Worm (Caenorhabditis elegans): ENCODE data around the gene ZK285.2.

Gene ZK285.2

ce11 chrV:16080039-16080438, 33.4 kb downstream of the ZK285.2 start:
- TF ChIP-seq flt-1 (GFP tag; IDR thresholded peaks at IDR 0.05) (no peak), T22C8.4 (GFP tag; IDR thresholded peaks at IDR 0.05) (no peak), ztf-23 (GFP tag; IDR thresholded peaks at IDR 0.05) (no peak), tab-1 (GFP tag; IDR thresholded peaks at IDR 0.05) (no peak), ztf-29 (GFP tag; IDR thresholded peaks at IDR 0.05) (no peak), cog-1 (tag; optimal IDR thresholded peaks at IDR 0.05) (no peak), med-1 (GFP tag; optimal IDR thresholded peaks at IDR 0.05; ENCODE audit: insufficient read depth) (no peak), ref-1 (GFP tag; conservative IDR thresholded peaks at IDR 0.05) (no peak), klf-2 (GFP tag; conservative IDR thresholded peaks at IDR 0.05) (no peak)

ce11 chrV:16080678-16081077, 34.0 kb downstream of the ZK285.2 start:
- TF ChIP-seq ztf-23 (GFP tag; IDR thresholded peaks at IDR 0.05) (no peak), T22C8.4 (GFP tag; IDR thresholded peaks at IDR 0.05) (no peak), ztf-29 (GFP tag; IDR thresholded peaks at IDR 0.05) (no peak), tab-1 (GFP tag; IDR thresholded peaks at IDR 0.05) (no peak), cog-1 (tag; optimal IDR thresholded peaks at IDR 0.05) (no peak), flt-1 (GFP tag; IDR thresholded peaks at IDR 0.05) (no peak), klf-2 (GFP tag; conservative IDR thresholded peaks at IDR 0.05) (no peak), ref-1 (GFP tag; conservative IDR thresholded peaks at IDR 0.05) (no peak), med-1 (GFP tag; optimal IDR thresholded peaks at IDR 0.05; ENCODE audit: insufficient read depth) (no peak)

- TF ChIP-seq klf-2 (GFP tag; conservative IDR thresholded peaks at IDR 0.05) (no peak), cog-1 (tag; optimal IDR thresholded peaks at IDR 0.05) (no peak), ztf-23 (GFP tag; IDR thresholded peaks at IDR 0.05) (no peak), T22C8.4 (GFP tag; IDR thresholded peaks at IDR 0.05) (no peak), flt-1 (GFP tag; IDR thresholded peaks at IDR 0.05) (no peak)
Observed at ce11 chrV:16090685-16091084, 44.0 kb downstream of the ZK285.2 start, which contains the start of gene F22B8.3. F22B8.3 (plus strand) TSS chrV:16090985.

ce11 chrV:16094284-16094683, 47.6 kb downstream of the ZK285.2 start, which contains the start of gene F22B8.7:
F22B8.7 (plus strand) TSS chrV:16094584.
- no peak for TF ChIP-seq ztf-23 (GFP tag; IDR thresholded peaks at IDR 0.05)

ce11 chrV:16094862-16095261, 48.2 kb downstream of the ZK285.2 start:
- TF ChIP-seq ztf-29 (GFP tag; IDR thresholded peaks at IDR 0.05) (no peak), ztf-23 (GFP tag; IDR thresholded peaks at IDR 0.05) (no peak)

Measured in whole organism, midembryonic.